Worm (Caenorhabditis elegans) whole organism, late embryonic: ENCODE measurements around the gene ZC373.3.

Source experiments
- ama-1 ChIP-seq: fragments of 150-350 bp; optimal IDR thresholded peaks from 2 replicates; lab custom pipeline; 2014
- ceh-6 ChIP-seq: fragments of 200-800 bp; sonication (Bioruptor generic); optimal IDR thresholded peaks from 2 replicates; lab custom pipeline; 2018; ENCODE audit warnings: mild to moderate bottlenecking, missing genetic modification characterization, missing compliant biosample characterization
- hlh-6 ChIP-seq: sonication (generic microtip); optimal IDR thresholded peaks from 2 replicates; lab custom pipeline; 2016; ENCODE audit warnings: missing genotype, missing genetic modification characterization, missing compliant biosample characterization
- hlh-8 ChIP-seq: sonication (generic microtip); optimal IDR thresholded peaks from 2 replicates; lab custom pipeline; 2016; ENCODE audit warnings: missing genotype, missing genetic modification characterization, missing compliant biosample characterization
- lin-11 ChIP-seq: fragments of 200-800 bp; sonication (Bioruptor generic); optimal IDR thresholded peaks from 2 replicates; lab custom pipeline; 2018; ENCODE audit warnings: mild to moderate bottlenecking, missing genetic modification characterization, missing compliant biosample characterization
- npax-4 ChIP-seq: sonication (generic microtip); optimal IDR thresholded peaks from 2 replicates; lab custom pipeline; 2016; ENCODE audit warnings: missing genetic modification characterization, missing compliant biosample characterization
- pha-4 ChIP-seq: fragments of 150-350 bp; optimal IDR thresholded peaks from 2 replicates; lab custom pipeline; 2018; ENCODE audit warnings: missing biosample characterization, missing genetic modification reagents, missing genetic modification characterization

- TF ChIP-seq hlh-8 (tag; lab: Kevin White, UChicago) (no peak), hlh-6 (tag; lab: Kevin White, UChicago) (no peak), pha-4 (tag; lab: Kevin White, UChicago) (no peak), ama-1 (lab: Kevin White, UChicago) (no peak), ceh-6 (GFP tag; lab: Kevin White, UChicago) (no peak), npax-4 (tag; lab: Kevin White, UChicago) (no peak), lin-11 (no peak)
Observed at ce11 chrX:10084050-10084672, 23.8 kb downstream of the ZC373.3 start, which contains the start of gene W07E11.1.
